Fruit fly (Drosophila melanogaster) whole organism, embryonic: ENCODE measurements around the gene CG18473.

Source experiments
- Adf1 ChIP-seq: fragments of 200-800 bp; sonication (Bioruptor generic); IDR thresholded peaks from 2 replicates; pipeline ENCODE4 v1.3.6; 2022; ENCODE audit warnings: missing biosample characterization, missing genetic modification characterization
- Antp ChIP-seq: fragments of 200-800 bp; sonication (Bioruptor generic); optimal IDR thresholded peaks from 3 replicates; lab custom pipeline; 2016; ENCODE audit warnings: missing biosample characterization, missing genetic modification characterization
- B-H1 ChIP-seq: fragments of 200-800 bp; sonication (Bioruptor generic); IDR thresholded peaks from 3 replicates; pipeline ENCODE4 v1.3.6; 2022; ENCODE audit warnings: missing biosample characterization, missing genetic modification characterization
- CG10431 ChIP-seq: fragments of 200-800 bp; sonication (Bioruptor generic); optimal IDR thresholded peaks from 3 replicates; lab custom pipeline; 2018; ENCODE audit warnings: missing biosample characterization, mild to moderate bottlenecking, missing genetic modification characterization
- CG11504 ChIP-seq: fragments of 200-800 bp; sonication (Bioruptor generic); optimal IDR thresholded peaks from 3 replicates; lab custom pipeline; 2019; ENCODE audit warnings: missing biosample characterization, mild to moderate bottlenecking, missing genetic modification characterization, moderate library complexity
- CG11696 ChIP-seq: fragments of 200-800 bp; sonication (Bioruptor generic); IDR thresholded peaks from 2 replicates; pipeline ENCODE4 v1.3.6; 2022; ENCODE audit warnings: missing biosample characterization, missing genetic modification characterization
- CG12942 ChIP-seq: fragments of 200-800 bp; sonication (Bioruptor generic); optimal IDR thresholded peaks from 3 replicates; lab custom pipeline; 2016; ENCODE audit warnings: missing biosample characterization, missing genetic modification characterization
- CG14050 ChIP-seq: fragments of 200-800 bp; sonication (Bioruptor generic); IDR thresholded peaks from 3 replicates; pipeline ENCODE4 v1.3.6; 2022; ENCODE audit warnings: missing biosample characterization, missing genetic modification characterization
- CG14860 ChIP-seq: fragments of 200-800 bp; sonication (Bioruptor generic); IDR thresholded peaks from 3 replicates; pipeline ENCODE4 v1.3.6; 2022; ENCODE audit warnings: missing biosample characterization, missing genetic modification characterization; ENCODE audit not compliant: partially characterized antibody
- CG15601 ChIP-seq: fragments of 200-800 bp; sonication (Bioruptor generic); optimal IDR thresholded peaks from 3 replicates; lab custom pipeline; 2019; ENCODE audit warnings: missing biosample characterization, mild to moderate bottlenecking, missing genetic modification characterization, moderate library complexity
- CG15696 ChIP-seq: fragments of 200-800 bp; sonication (Bioruptor generic); optimal IDR thresholded peaks from 2 replicates; lab custom pipeline; 2019; ENCODE audit warnings: missing biosample characterization, mild to moderate bottlenecking, missing genetic modification characterization, moderate library complexity
- CG17328 ChIP-seq: fragments of 200-800 bp; sonication (Bioruptor generic); IDR thresholded peaks from 2 replicates; pipeline ENCODE4 v1.3.6; 2022; ENCODE audit warnings: missing biosample characterization, missing genetic modification characterization
- CG17612 ChIP-seq: fragments of 200-800 bp; sonication (Bioruptor generic); IDR thresholded peaks from 2 replicates; pipeline ENCODE4 v1.3.6; 2022; ENCODE audit warnings: missing biosample characterization, missing genetic modification characterization
- CG18011 ChIP-seq: fragments of 200-800 bp; sonication (Bioruptor generic); optimal IDR thresholded peaks from 2 replicates; lab custom pipeline; 2017; ENCODE audit warnings: missing biosample characterization, missing genetic modification characterization, mild to moderate bottlenecking, moderate library complexity, missing genotype
- CG32772 ChIP-seq: fragments of 200-800 bp; sonication (Bioruptor generic); IDR thresholded peaks from 2 replicates; pipeline ENCODE4 v1.3.6; 2022; ENCODE audit warnings: missing biosample characterization, missing genetic modification characterization
- CG3281 ChIP-seq: fragments of 200-800 bp; sonication (Bioruptor generic); optimal IDR thresholded peaks from 3 replicates; lab custom pipeline; 2017; ENCODE audit warnings: missing biosample characterization, mild to moderate bottlenecking, missing genetic modification characterization
- CG33557 ChIP-seq: fragments of 200-800 bp; sonication (Bioruptor generic); optimal IDR thresholded peaks from 2 replicates; lab custom pipeline; 2019; ENCODE audit warnings: missing biosample characterization, mild to moderate bottlenecking, missing genetic modification characterization, moderate library complexity
- CG43689 ChIP-seq: fragments of 200-800 bp; sonication (Bioruptor generic); IDR thresholded peaks from 2 replicates; pipeline ENCODE4 v1.3.6; 2022; ENCODE audit warnings: missing biosample characterization, missing genetic modification characterization
- CG6254 ChIP-seq: fragments of 200-800 bp; sonication (Bioruptor generic); optimal IDR thresholded peaks from 3 replicates; lab custom pipeline; 2017; ENCODE audit warnings: mild to moderate bottlenecking, missing biosample characterization, missing genetic modification reagents, missing genetic modification characterization
- CG6689 ChIP-seq: fragments of 200-800 bp; sonication (Bioruptor generic); IDR thresholded peaks from 2 replicates; pipeline ENCODE4 v1.3.6; 2022; ENCODE audit warnings: missing biosample characterization, missing genetic modification characterization
- CG7987 ChIP-seq: fragments of 200-800 bp; sonication (Bioruptor generic); optimal IDR thresholded peaks from 2 replicates; lab custom pipeline; 2018; ENCODE audit warnings: missing biosample characterization, mild to moderate bottlenecking, missing genetic modification characterization, moderate library complexity
- CG8281 ChIP-seq: fragments of 200-800 bp; sonication (Bioruptor generic); optimal IDR thresholded peaks from 2 replicates; lab custom pipeline; 2018; ENCODE audit warnings: missing biosample characterization, mild to moderate bottlenecking, missing genetic modification characterization, moderate library complexity
- CG9437 ChIP-seq: fragments of 200-800 bp; sonication (Bioruptor generic); optimal IDR thresholded peaks from 2 replicates; lab custom pipeline; 2018; ENCODE audit warnings: missing biosample characterization, mild to moderate bottlenecking, missing genetic modification characterization
- CG9876 ChIP-seq: fragments of 200-800 bp; sonication (Bioruptor generic); optimal IDR thresholded peaks from 2 replicates; lab custom pipeline; 2016; ENCODE audit warnings: missing biosample characterization, missing genetic modification characterization
- CHES-1-like ChIP-seq: fragments of 200-800 bp; sonication (Bioruptor generic); optimal IDR thresholded peaks from 2 replicates; lab custom pipeline; 2016; ENCODE audit warnings: missing biosample characterization, missing genetic modification characterization
- CkIIα-i1 ChIP-seq: fragments of 200-800 bp; sonication (Bioruptor generic); IDR thresholded peaks from 2 replicates; pipeline ENCODE4 v1.3.6; 2022; ENCODE audit warnings: missing biosample characterization, missing genetic modification characterization
- GATAe ChIP-seq: fragments of 200-800 bp; sonication (Bioruptor generic); conservative IDR thresholded peaks from 2 replicates; pipeline ENCODE4 v1.3.6; 2022; ENCODE audit warnings: missing biosample characterization, missing genetic modification characterization
- H15 ChIP-seq: fragments of 200-800 bp; sonication (Bioruptor generic); IDR thresholded peaks from 3 replicates; pipeline ENCODE4 v1.3.6; 2022; ENCODE audit warnings: missing biosample characterization, missing genetic modification characterization
- HLHmδ ChIP-seq: fragments of 200-800 bp; sonication (Bioruptor generic); optimal IDR thresholded peaks from 2 replicates; lab custom pipeline; 2018; ENCODE audit warnings: missing biosample characterization, mild to moderate bottlenecking, missing genetic modification characterization, moderate library complexity
- al ChIP-seq: fragments of 200-800 bp; sonication (Bioruptor generic); IDR thresholded peaks from 2 replicates; pipeline ENCODE4 v1.3.6; 2022; ENCODE audit warnings: missing biosample characterization, missing genetic modification characterization
- ap ChIP-seq: fragments of 200-800 bp; sonication (Bioruptor generic); IDR thresholded peaks from 2 replicates; pipeline ENCODE4 v1.3.6; 2022; ENCODE audit warnings: missing biosample characterization, missing genetic modification characterization
- ato ChIP-seq: fragments of 200-800 bp; sonication (Bioruptor generic); IDR thresholded peaks from 2 replicates; pipeline ENCODE4 v1.3.6; 2022; ENCODE audit warnings: missing biosample characterization, missing genetic modification characterization; ENCODE audit not compliant: partially characterized antibody
- cas ChIP-seq: fragments of 200-800 bp; sonication (Bioruptor generic); IDR thresholded peaks from 2 replicates; pipeline ENCODE4 v1.3.6; 2022; ENCODE audit warnings: missing biosample characterization, missing genetic modification characterization
- dpn ChIP-seq, 2 experiments: fragments of 200-800 bp; sonication (Bioruptor generic); optimal IDR thresholded peaks; 3 replicates each; lab custom pipeline; 2016; ENCODE audit warnings: missing biosample characterization in 2 of 2, missing genetic modification characterization in 2 of 2
- emc ChIP-seq: fragments of 200-800 bp; sonication (Bioruptor generic); optimal IDR thresholded peaks from 2 replicates; lab custom pipeline; 2016; ENCODE audit warnings: missing biosample characterization, missing genetic modification characterization
- fd102C ChIP-seq: fragments of 200-800 bp; sonication (Bioruptor generic); optimal IDR thresholded peaks from 2 replicates; lab custom pipeline; 2018; ENCODE audit warnings: missing biosample characterization, mild to moderate bottlenecking, missing genetic modification characterization, moderate library complexity
- gcm2 ChIP-seq: fragments of 200-800 bp; sonication (Bioruptor generic); optimal IDR thresholded peaks from 2 replicates; lab custom pipeline; 2016; ENCODE audit warnings: missing biosample characterization, missing genetic modification characterization
- gt ChIP-seq: fragments of 200-800 bp; sonication (Bioruptor generic); IDR thresholded peaks from 2 replicates; pipeline ENCODE4 v1.3.6; 2022; ENCODE audit warnings: missing biosample characterization, missing genetic modification characterization
- ham ChIP-seq: fragments of 200-800 bp; sonication (Bioruptor generic); IDR thresholded peaks from 2 replicates; pipeline ENCODE4 v1.3.6; 2022; ENCODE audit warnings: missing biosample characterization, missing genetic modification characterization
- klu ChIP-seq: fragments of 200-800 bp; sonication (Bioruptor generic); IDR thresholded peaks from 2 replicates; pipeline ENCODE4 v1.3.6; 2022; ENCODE audit warnings: missing biosample characterization, missing genetic modification characterization
- lola ChIP-seq, 3 experiments: fragments of >200 bp in 2 of 3; fragments of 200-800 bp in 1 of 3; sonication (Bioruptor generic) in 1 of 3; optimal IDR thresholded peaks; 2 replicates each; lab custom pipeline; 2017 to 2019; ENCODE audit warnings: missing biosample characterization in 3 of 3, missing genetic modification characterization in 3 of 3, mild to moderate bottlenecking in 1 of 3, moderate library complexity in 1 of 3
- maf-S ChIP-seq: fragments of 200-800 bp; sonication (Bioruptor generic); optimal IDR thresholded peaks from 2 replicates; lab custom pipeline; 2016; ENCODE audit warnings: missing biosample characterization, missing genetic modification characterization
- org-1 ChIP-seq: fragments of 200-800 bp; sonication (Bioruptor generic); optimal IDR thresholded peaks from 2 replicates; lab custom pipeline; 2017; ENCODE audit warnings: missing biosample characterization, missing genetic modification characterization
- sc ChIP-seq, 3 experiments: fragments of >200 bp in 2 of 3; fragments of 200-800 bp in 1 of 3; sonication (Bioruptor generic) in 1 of 3; optimal IDR thresholded peaks; 2 replicates in 2 of 3; 3 replicates in 1 of 3; lab custom pipeline; 2017; ENCODE audit warnings: mild to moderate bottlenecking in 1 of 3, missing biosample characterization in 1 of 3, missing genetic modification characterization in 1 of 3, missing genetic modification reagents in 1 of 3
- slbo ChIP-seq: fragments of 200-800 bp; sonication (Bioruptor generic); IDR thresholded peaks from 2 replicates; pipeline ENCODE4 v1.3.6; 2022; ENCODE audit warnings: missing biosample characterization, missing genetic modification characterization
- sr ChIP-seq: fragments of 200-800 bp; sonication (Bioruptor generic); IDR thresholded peaks from 3 replicates; pipeline ENCODE4 v1.3.6; 2022; ENCODE audit warnings: missing biosample characterization, missing genetic modification characterization
- toy ChIP-seq: fragments of 200-800 bp; sonication (Bioruptor generic); IDR thresholded peaks from 2 replicates; pipeline ENCODE4 v1.3.6; 2022; ENCODE audit warnings: missing biosample characterization, missing genetic modification characterization
- twi ChIP-seq: fragments of 200-800 bp; optimal IDR thresholded peaks from 2 replicates; lab custom pipeline; 2019; ENCODE audit warnings: missing biosample characterization, mild to moderate bottlenecking, missing genetic modification characterization, moderate library complexity

Gene CG18473

dm6 chr3R:9341189-9342012 is 21.7 kb upstream of the CG18473 start (continued):
- TF ChIP-seq CG12942 (GFP tag; lab: Kevin White, UChicago) (peak; percentile 60), lola (GFP tag; optimal IDR thresholded peaks at IDR 0.05; lab: Kevin White, UChicago) (peak in 1 of 3 experiments; percentile 74), maf-S (GFP tag; lab: Kevin White, UChicago) (no peak), CG7987 (peak; percentile 77), cas (GFP tag; lab: Robert Waterston, UW) (peak; percentile 60; the same call in 1 of the 2 replicates), sc (optimal IDR thresholded peaks at IDR 0.05; lab: Kevin White, UChicago) (no peak), sc (GFP tag; optimal IDR thresholded peaks at IDR 0.05; lab: Kevin White, UChicago) (peak; percentile 46), CG9876 (GFP tag; lab: Kevin White, UChicago) (no peak), slbo (GFP tag; lab: Robert Waterston, UW) (peak; percentile 78), CG14860 (GFP tag; lab: Robert Waterston, UW) (peak; percentile 90), CG8281 (tag; lab: Kevin White, UChicago) (peak; percentile 70), dpn (GFP tag; optimal IDR thresholded peaks at IDR 0.05; lab: Kevin White, UChicago) (peak; percentile 65 to 77), klu (GFP tag; lab: Robert Waterston, UW) (peak; percentile 69; the same call in 1 of the 2 replicates), CG33557 (GFP tag; lab: Kevin White, UChicago) (peak; percentile 77), GATAe (GFP tag; lab: Robert Waterston, UW) (no peak), CG17612 (GFP tag; lab: Robert Waterston, UW) (peak; percentile 29; the same call in 1 of the 2 replicates), CG43689 (GFP tag; lab: Robert Waterston, UW) (no peak), Antp (GFP tag; lab: Kevin White, UChicago) (peak; percentile 65), H15 (GFP tag; lab: Robert Waterston, UW) (0 out of 3 replicates have a peak, but pooled peaks have one; percentile 35), CG15696 (tag; lab: Kevin White, UChicago) (peak; percentile 72), CG32772 (0 out of 2 replicates have a peak, but pooled peaks have one; percentile 36), CG17328 (GFP tag; lab: Robert Waterston, UW) (peak; percentile 38), CG11696 (GFP tag; lab: Robert Waterston, UW) (no peak), al (GFP tag; lab: Robert Waterston, UW) (peak; percentile 29; the same call in 1 of the 2 replicates), gt (GFP tag; lab: Robert Waterston, UW) (no peak), CG18011 (GFP tag; lab: Kevin White, UChicago) (peak; percentile 35), fd102C (peak; percentile 36), sr (GFP tag; lab: Robert Waterston, UW) (no peak), CG3281 (GFP tag; lab: Kevin White, UChicago) (peak; percentile 90), CG15601 (tag; lab: Kevin White, UChicago) (peak; percentile 83), org-1 (GFP tag; lab: Kevin White, UChicago) (peak; percentile 75), toy (GFP tag; lab: Robert Waterston, UW) (no peak), ham (no peak; the same call in 1 of the 2 replicates), twi (tag; lab: Kevin White, UChicago) (peak; percentile 65), ap (GFP tag; lab: Robert Waterston, UW) (no peak), CG14050 (peak; percentile 70), CG6254 (GFP tag; lab: Kevin White, UChicago) (peak; percentile 56), CG11504 (tag; lab: Kevin White, UChicago) (peak; percentile 84), CHES-1-like (peak; percentile 35), CG10431 (GFP tag; lab: Kevin White, UChicago) (peak; percentile 48), CG9437 (GFP tag; lab: Kevin White, UChicago) (peak; percentile 76), CG6689 (GFP tag; lab: Robert Waterston, UW) (peak; percentile 64), HLHmδ (peak; percentile 94), ato (GFP tag; lab: Robert Waterston, UW) (0 out of 2 replicates have a peak, but pooled peaks have one; percentile 18), Adf1 (GFP tag; lab: Robert Waterston, UW) (peak; percentile 42; the same call in 1 of the 2 replicates), B-H1 (peak; percentile 33; the same call in 2 of the 3 replicates), emc (GFP tag; lab: Kevin White, UChicago) (peak; percentile 11), CkIIα-i1 (GFP tag; lab: Robert Waterston, UW) (no peak), gcm2 (GFP tag; lab: Kevin White, UChicago) (peak; percentile 7)
